Worm (Caenorhabditis elegans): ENCODE measurements around the gene F58B4.3.

ce11 chrV:10888153-10888552 lies 41.5 kb upstream of the F58B4.3 start:
- no peak for TF ChIP-seq ama-1 (optimal IDR thresholded peaks at IDR 0.05)
- TF ChIP-seq ama-1 (GFP tag; optimal IDR thresholded peaks at IDR 0.05), result no peak
- no peak for TF ChIP-seq sptf-2 (GFP tag; optimal IDR thresholded peaks at IDR 0.05)
- no peak for TF ChIP-seq T07F8.4 (tag; optimal IDR thresholded peaks at IDR 0.05)
- TF ChIP-seq ZK185.1 (tag; optimal IDR thresholded peaks at IDR 0.05; ENCODE audit: poor library complexity, severe bottlenecking), result no peak
- no peak for TF ChIP-seq ccch-3 (GFP tag; optimal IDR thresholded peaks at IDR 0.05)
- no peak for TF ChIP-seq lin-54 (GFP tag; optimal IDR thresholded peaks at IDR 0.05)
- TF ChIP-seq die-1 (tag; optimal IDR thresholded peaks at IDR 0.05), result no peak
- no peak for TF ChIP-seq let-607 (tag; optimal IDR thresholded peaks at IDR 0.05)
- no peak for TF ChIP-seq pbrm-1 (GFP tag; IDR thresholded peaks at IDR 0.05)

All from whole organism, young adult.